Fruit fly (Drosophila melanogaster): ENCODE data around the gene CG9837.
A peak's percentile ranks its signal among the peaks of the same experiment; 100 is the strongest.

Gene CG9837

DNA sequence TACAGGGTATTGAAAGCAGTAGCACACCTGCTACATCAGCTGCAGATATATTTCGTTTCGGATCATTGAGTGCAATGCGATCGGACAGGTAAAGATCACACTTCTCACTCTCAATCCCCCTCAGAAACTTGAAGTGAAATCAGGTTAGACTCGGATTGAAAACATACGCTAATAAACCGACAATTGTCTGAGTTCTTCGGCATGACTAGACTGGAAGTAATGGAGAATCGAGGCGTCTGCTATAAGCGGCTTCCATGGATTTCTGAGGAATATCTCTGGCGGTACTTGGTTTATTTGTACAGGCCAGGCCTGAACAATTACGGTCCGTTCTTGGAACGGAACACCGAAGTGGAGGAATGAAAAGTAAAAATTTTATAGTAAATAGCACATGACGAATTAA lies 27.7 kb upstream of the CG9837 start:
- no peak for TF ChIP-seq CG6854 (GFP tag; optimal IDR thresholded peaks at IDR 0.05)
- no peak for TF ChIP-seq Eip75B (GFP tag; optimal IDR thresholded peaks at IDR 0.05)
- no peak for TF ChIP-seq CG3032 (tag; optimal IDR thresholded peaks at IDR 0.05)
- TF ChIP-seq fd59A (GFP tag; optimal IDR thresholded peaks at IDR 0.05) = no peak
- no peak for TF ChIP-seq salr (GFP tag; optimal IDR thresholded peaks at IDR 0.05)
- no peak for TF ChIP-seq svp (GFP tag)
- no peak for TF ChIP-seq acj6 (GFP tag; optimal IDR thresholded peaks at IDR 0.05)
- TF ChIP-seq cyc (GFP tag; optimal IDR thresholded peaks at IDR 0.05) = no peak
- TF ChIP-seq CG3919 (GFP tag; optimal IDR thresholded peaks at IDR 0.05) = no peak
- no peak for TF ChIP-seq Sox15 (GFP tag; optimal IDR thresholded peaks at IDR 0.05)
- TF ChIP-seq dac (GFP tag; optimal IDR thresholded peaks at IDR 0.05) = no peak
- TF ChIP-seq CG11902 (GFP tag; optimal IDR thresholded peaks at IDR 0.05) = no peak

DNA sequence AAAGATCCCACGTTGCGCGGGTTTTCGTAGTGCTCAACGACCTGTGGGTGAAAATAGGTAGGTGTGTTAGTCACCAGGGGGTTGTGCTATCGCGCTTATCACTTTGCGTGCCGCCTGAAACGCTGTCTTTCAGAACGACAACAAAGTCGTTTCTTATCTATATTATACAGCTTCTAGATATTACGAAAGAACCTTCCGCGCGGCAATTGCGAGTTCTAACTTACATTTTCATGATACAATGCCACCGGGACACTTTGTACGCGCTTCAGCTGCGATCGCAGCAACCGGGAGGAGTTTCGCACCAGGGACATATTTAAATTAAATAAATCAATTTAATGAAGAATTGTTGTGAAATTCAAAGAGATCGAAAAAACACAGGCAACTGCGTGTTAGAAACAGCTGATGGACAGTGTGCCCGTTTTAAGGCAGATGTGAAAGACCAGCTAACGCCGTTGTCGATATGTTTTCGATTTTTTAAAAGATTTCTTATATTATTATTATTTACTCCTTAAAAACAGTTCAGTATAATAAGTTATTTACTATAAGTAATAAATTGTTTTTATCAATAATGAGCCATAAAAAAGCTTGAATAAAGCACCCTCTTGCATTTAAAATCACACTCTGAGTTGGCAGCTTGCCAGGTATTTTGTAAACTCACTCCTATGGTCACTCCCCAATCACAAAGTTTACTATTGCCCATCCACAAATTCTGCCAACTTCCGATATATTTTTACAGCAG lies 10.6 kb upstream of the CG9837 start, which contains the start of the genes IscU and CG8379:
IscU (minus strand) TSS at position 417 of the 739 bp plus-strand sequence.
CG8379 (plus strand) TSS at position 651 of the 739 bp plus-strand sequence.
- TF ChIP-seq Blimp-1 (GFP tag; optimal IDR thresholded peaks at IDR 0.05) = no peak
- TF ChIP-seq Eip75B (GFP tag; optimal IDR thresholded peaks at IDR 0.05) = no peak
- peak; percentile 94 for TF ChIP-seq vri (GFP tag; optimal IDR thresholded peaks at IDR 0.05)
- no peak for TF ChIP-seq OdsH (GFP tag; optimal IDR thresholded peaks at IDR 0.05)
- TF ChIP-seq pdm3 (GFP tag; optimal IDR thresholded peaks at IDR 0.05) = no peak
- TF ChIP-seq ss (GFP tag; optimal IDR thresholded peaks at IDR 0.05) = peak in 1 of 2 experiments; percentile 5
- no peak for TF ChIP-seq CG31627 (GFP tag; optimal IDR thresholded peaks at IDR 0.05)
- no peak for TF ChIP-seq fkh (GFP tag; optimal IDR thresholded peaks at IDR 0.05)
- TF ChIP-seq CG3032 (tag; optimal IDR thresholded peaks at IDR 0.05) = peak; percentile 13
- peak; percentile 12 for TF ChIP-seq Eip93F (GFP tag; optimal IDR thresholded peaks at IDR 0.05)
- no peak for TF ChIP-seq eg (GFP tag; IDR thresholded peaks at IDR 0.05)
- TF ChIP-seq CG6854 (GFP tag; optimal IDR thresholded peaks at IDR 0.05) = no peak

DNA sequence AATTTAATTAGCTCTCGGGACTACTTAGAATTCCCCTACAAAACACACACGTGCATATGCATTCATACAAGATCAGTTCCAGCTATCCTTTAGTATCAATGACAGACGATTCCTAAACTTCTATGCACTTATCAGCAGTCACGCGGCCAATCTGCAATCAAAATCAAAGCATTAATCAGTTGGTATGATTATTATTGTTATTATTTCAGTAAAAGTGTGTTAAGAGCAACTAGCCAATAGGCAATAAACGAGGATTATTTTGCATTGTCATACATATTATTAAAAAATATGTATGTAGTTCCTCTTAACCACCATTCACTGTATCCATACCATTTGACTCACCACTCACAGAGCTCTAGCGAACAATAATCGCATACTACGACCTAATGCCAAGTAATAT lies 9.5 kb upstream of the CG9837 start:
- TF ChIP-seq CG6276 (GFP tag; optimal IDR thresholded peaks at IDR 0.05) (no peak), Met (GFP tag; optimal IDR thresholded peaks at IDR 0.05) (no peak), CG31627 (GFP tag; optimal IDR thresholded peaks at IDR 0.05) (no peak), dac (GFP tag; optimal IDR thresholded peaks at IDR 0.05) (no peak), cyc (GFP tag; optimal IDR thresholded peaks at IDR 0.05) (no peak), Eip78C (GFP tag) (no peak), CG11762 (GFP tag; optimal IDR thresholded peaks at IDR 0.05; ENCODE audit: insufficient read depth) (no peak), spab (GFP tag; optimal IDR thresholded peaks at IDR 0.05) (no peak), Hr4 (GFP tag; optimal IDR thresholded peaks at IDR 0.05) (no peak), eg (GFP tag; IDR thresholded peaks at IDR 0.05) (no peak), CG6854 (GFP tag; optimal IDR thresholded peaks at IDR 0.05) (no peak), achi (GFP tag; optimal IDR thresholded peaks at IDR 0.05) (no peak), pdm3 (GFP tag; optimal IDR thresholded peaks at IDR 0.05) (no peak), Sox14 (GFP tag; optimal IDR thresholded peaks at IDR 0.05) (no peak), CG8119 (GFP tag; IDR thresholded peaks at IDR 0.05) (no peak), ss (GFP tag; optimal IDR thresholded peaks at IDR 0.05) (no peak), salr (GFP tag; optimal IDR thresholded peaks at IDR 0.05) (no peak), topi (GFP tag; optimal IDR thresholded peaks at IDR 0.05) (no peak), fd85E (GFP tag; optimal IDR thresholded peaks at IDR 0.05) (no peak), fkh (GFP tag; optimal IDR thresholded peaks at IDR 0.05) (no peak)

DNA sequence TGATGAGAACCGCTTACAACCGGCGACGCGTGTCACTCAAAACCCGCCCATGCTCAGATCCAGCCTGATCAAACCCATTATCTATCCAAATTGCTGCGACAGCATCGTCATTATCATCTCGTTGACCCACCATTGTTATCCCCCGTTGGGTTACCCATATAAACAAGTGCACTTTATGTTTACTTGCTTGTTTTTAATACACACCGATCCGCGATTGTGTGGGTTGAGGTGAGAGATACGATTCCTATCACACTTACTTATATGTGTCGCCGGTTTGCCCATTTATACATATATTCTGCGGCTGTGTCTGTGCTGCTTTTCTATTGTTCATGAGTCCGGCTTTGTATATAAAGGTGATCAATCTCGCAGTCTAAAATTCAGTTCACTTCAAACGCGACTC lies 8.2 kb upstream of the CG9837 start, which contains the start of gene CG8369:
CG8369 (plus strand) TSS at position 386 of the 400 bp plus-strand sequence.
- TF ChIP-seq svp (GFP tag) = peak; percentile 98
- no peak for TF ChIP-seq CG7368 (GFP tag; optimal IDR thresholded peaks at IDR 0.05)
- peak; percentile 7 for TF ChIP-seq fkh (GFP tag; optimal IDR thresholded peaks at IDR 0.05)

Data from whole organism, prepupa.